Fruit fly (Drosophila melanogaster) whole organism, prepupa: Measurements from ENCODE around the gene CG14515.

Experiments used
- CG34406 ChIP-seq: fragments of 200-800 bp; sonication (Bioruptor generic); optimal IDR thresholded peaks from 3 replicates; lab custom pipeline; 2016; ENCODE audit warnings: missing biosample characterization, missing genetic modification characterization
- CG4318 ChIP-seq: fragments of 200-800 bp; sonication (Bioruptor generic); optimal IDR thresholded peaks from 3 replicates; lab custom pipeline; 2017; ENCODE audit warnings: missing biosample characterization, mild to moderate bottlenecking, missing genetic modification characterization
- CG6808 ChIP-seq: fragments of 200-800 bp; sonication (Bioruptor generic); optimal IDR thresholded peaks from 3 replicates; lab custom pipeline; 2017; ENCODE audit warnings: missing biosample characterization, missing genetic modification characterization, mild to moderate bottlenecking, moderate library complexity, missing genetic modification reagents
- Hr38 ChIP-seq: sonication (Bioruptor generic); optimal IDR thresholded peaks from 2 replicates; lab custom pipeline; 2016; ENCODE audit warnings: missing biosample characterization, missing genetic modification characterization
- Lpt ChIP-seq: fragments of 200-800 bp; sonication (Bioruptor generic); optimal IDR thresholded peaks from 3 replicates; lab custom pipeline; 2016; ENCODE audit warnings: missing biosample characterization, missing genetic modification characterization
- Sox15 ChIP-seq: fragments of 200-800 bp; sonication (Bioruptor generic); optimal IDR thresholded peaks from 3 replicates; lab custom pipeline; 2016; ENCODE audit warnings: missing biosample characterization, missing genetic modification characterization
- acj6 ChIP-seq: fragments of 200-800 bp; sonication (Bioruptor generic); optimal IDR thresholded peaks from 3 replicates; lab custom pipeline; 2016; ENCODE audit warnings: missing biosample characterization, missing genetic modification characterization

- TF ChIP-seq acj6 (no peak), CG6808 (no peak), CG34406 (GFP tag; lab: Kevin White, UChicago) (no peak), Hr38 (GFP tag; lab: Kevin White, UChicago) (no peak), Sox15 (no peak), Lpt (no peak), CG4318 (GFP tag; lab: Kevin White, UChicago) (no peak)
These were observed 6.7 kb downstream of the CG14515 start, which contains the start of gene Cyt-c1L for dm6 chr3R:29204033-29204432.
